Worm (Caenorhabditis elegans) whole organism, L2 larva: Measurements from ENCODE around the gene fbxa-143.
A peak's percentile ranks its signal among the peaks of the same experiment; 100 is the strongest.

Experiments
- blmp-1 ChIP-seq: sonication (generic microtip); optimal IDR thresholded peaks from 2 replicates; lab custom pipeline; 2017; ENCODE audit warnings: missing genetic modification characterization, mild to moderate bottlenecking, missing compliant biosample characterization, antibody characterized with exemption, moderate library complexity; ENCODE audit not compliant: insufficient read depth
- fos-1 ChIP-seq: fragments of 150-350 bp; optimal IDR thresholded peaks from 2 replicates; lab custom pipeline; 2014; ENCODE audit warnings: missing biosample characterization, missing genetic modification characterization
- lin-11 ChIP-seq: fragments of 150-350 bp; sonication (generic microtip); optimal IDR thresholded peaks from 2 replicates; lab custom pipeline; 2014; ENCODE audit warnings: missing biosample characterization, missing genetic modification characterization, inconsistent platforms, mixed read lengths
- lsy-2 ChIP-seq, 2 experiments: fragments of 150-350 bp in 1 of 2; sonication (generic microtip) in 1 of 2; optimal IDR thresholded peaks; 2 replicates each; lab custom pipeline; 2014 to 2017; ENCODE audit warnings: missing biosample characterization in 2 of 2, missing genetic modification characterization in 2 of 2
- nhr-12 ChIP-seq: fragments of 150-350 bp; optimal IDR thresholded peaks from 2 replicates; lab custom pipeline; 2014; ENCODE audit warnings: missing biosample characterization, missing genetic modification characterization
- nhr-25 ChIP-seq: fragments of 150-350 bp; sonication (generic microtip); optimal IDR thresholded peaks from 3 replicates; lab custom pipeline; 2014; ENCODE audit warnings: missing biosample characterization, missing genetic modification characterization
- snpc-4 ChIP-seq: fragments of 150-350 bp; optimal IDR thresholded peaks from 2 replicates; lab custom pipeline; 2014; ENCODE audit warnings: missing biosample characterization, missing genetic modification characterization
- unc-62 ChIP-seq: fragments of 150-350 bp; optimal IDR thresholded peaks from 2 replicates; lab custom pipeline; 2014; ENCODE audit warnings: missing biosample characterization, missing genetic modification reagents, missing genetic modification characterization
- ztf-11 ChIP-seq: sonication (generic microtip); optimal IDR thresholded peaks from 2 replicates; lab custom pipeline; 2017; ENCODE audit warnings: missing biosample characterization, missing genetic modification characterization

DNA sequence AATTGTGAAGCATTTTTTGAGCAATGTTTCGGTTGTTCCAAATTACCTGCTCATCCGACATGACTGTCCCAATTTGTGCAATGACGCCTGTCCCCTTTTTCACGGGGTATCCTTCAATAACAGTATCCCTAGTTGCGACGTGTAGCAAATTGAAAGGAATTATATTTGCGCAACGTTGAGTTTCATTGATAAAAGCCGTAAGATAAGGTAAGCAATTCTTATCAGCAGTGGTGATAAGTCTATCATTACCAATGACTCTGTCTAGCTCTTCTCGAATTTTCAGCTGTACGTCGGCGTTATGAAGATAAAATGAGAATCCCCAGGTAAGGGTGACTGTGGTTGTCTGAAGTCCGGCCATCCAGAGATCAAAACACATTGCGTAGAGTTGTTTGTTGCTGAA is 46.8 kb upstream of the fbxa-143 start:
- TF ChIP-seq fos-1 (tag; lab: Kevin White, UChicago) (peak; percentile 35), lsy-2 (tag; optimal IDR thresholded peaks at IDR 0.05; lab: Kevin White, UChicago) (no peak), ztf-11 (no peak), unc-62 (GFP tag; lab: Kevin White, UChicago) (no peak), lin-11 (tag; lab: Kevin White, UChicago) (no peak), snpc-4 (tag; lab: Kevin White, UChicago) (no peak), nhr-25 (no peak), nhr-12 (tag; lab: Kevin White, UChicago) (no peak), blmp-1 (no peak)
